Fruit fly (Drosophila melanogaster): ENCODE data around the gene chinmo.
A peak's percentile ranks its signal among the peaks of the same experiment; 100 is the strongest.

Gene chinmo

dm6 chr2L:1655858-1656257, 4.8 kb downstream of the chinmo start (continued):
- TF ChIP-seq insv (GFP tag; optimal IDR thresholded peaks at IDR 0.05) (no peak), Atf6 (GFP tag; IDR thresholded peaks at IDR 0.05) (peak; percentile 66; the same call in 1 of the 2 replicates), toy (GFP tag; IDR thresholded peaks at IDR 0.05) (no peak), CG18262 (tag; optimal IDR thresholded peaks at IDR 0.05) (no peak), Atf-2 (GFP tag; optimal IDR thresholded peaks at IDR 0.05) (no peak), ranshi (GFP tag; IDR thresholded peaks at IDR 0.05) (peak; percentile 59; the same call in 1 of the 2 replicates), knrl (GFP tag; IDR thresholded peaks at IDR 0.05; ENCODE audit: partially characterized antibody) (no peak), bigmax (GFP tag; optimal IDR thresholded peaks at IDR 0.05) (no peak), NC2β (GFP tag; optimal IDR thresholded peaks at IDR 0.05) (no peak), lmd (GFP tag; IDR thresholded peaks at IDR 0.05) (peak; percentile 53), ato (GFP tag; IDR thresholded peaks at IDR 0.05; ENCODE audit: partially characterized antibody) (no peak), CG9437 (GFP tag; optimal IDR thresholded peaks at IDR 0.05) (no peak), CG17802 (tag; optimal IDR thresholded peaks at IDR 0.05) (no peak), otp (GFP tag; IDR thresholded peaks at IDR 0.05) (no peak), CG6175 (GFP tag; IDR thresholded peaks at IDR 0.05) (no peak), CG1792 (GFP tag; optimal IDR thresholded peaks at IDR 0.05) (no peak), chm (GFP tag; IDR thresholded peaks at IDR 0.05) (peak; percentile 50; the same call in 1 of the 2 replicates), Asciz (GFP tag; optimal IDR thresholded peaks at IDR 0.05) (no peak), mam (GFP tag; optimal IDR thresholded peaks at IDR 0.05) (no peak), CG6254 (GFP tag; optimal IDR thresholded peaks at IDR 0.05) (no peak), Gsc (GFP tag; IDR thresholded peaks at IDR 0.05) (no peak), pfk (GFP tag; optimal IDR thresholded peaks at IDR 0.05) (no peak), Hand (GFP tag; optimal IDR thresholded peaks at IDR 0.05) (no peak), seq (GFP tag; IDR thresholded peaks at IDR 0.05) (0 out of 2 replicates have a peak, but pooled peaks have one; percentile 21), Optix (GFP tag; IDR thresholded peaks at IDR 0.05) (no peak), phol (tag; optimal IDR thresholded peaks at IDR 0.05) (peak; percentile 20), sens (GFP tag) (peak; percentile 58), Elba2 (GFP tag; optimal IDR thresholded peaks at IDR 0.05) (no peak), Hmr (GFP tag; optimal IDR thresholded peaks at IDR 0.05) (no peak), dpn (GFP tag; optimal IDR thresholded peaks at IDR 0.05) (peak; percentile 2 to 16), stc (GFP tag; IDR thresholded peaks at IDR 0.05) (no peak), CG11085 (GFP tag; IDR thresholded peaks at IDR 0.05) (no peak), abd-A (tag; optimal IDR thresholded peaks at IDR 0.05) (no peak), sqz (GFP tag; optimal IDR thresholded peaks at IDR 0.05) (no peak), Vsx1 (GFP tag; optimal IDR thresholded peaks at IDR 0.05) (no peak), sug (tag; optimal IDR thresholded peaks at IDR 0.05) (no peak), lab (GFP tag; optimal IDR thresholded peaks at IDR 0.05) (peak; percentile 26), tap (tag; optimal IDR thresholded peaks at IDR 0.05) (no peak), Dfd (GFP tag; optimal IDR thresholded peaks at IDR 0.05) (no peak), CG6654 (GFP tag; optimal IDR thresholded peaks at IDR 0.05) (no peak), CG15011 (GFP tag; optimal IDR thresholded peaks at IDR 0.05) (no peak), chn (GFP tag; optimal IDR thresholded peaks at IDR 0.05) (no peak), shn (GFP tag; optimal IDR thresholded peaks at IDR 0.05) (no peak), CG9609 (GFP tag; optimal IDR thresholded peaks at IDR 0.05) (no peak), amos (GFP tag; IDR thresholded peaks at IDR 0.05; ENCODE audit: partially characterized antibody) (no peak), Dip2 (GFP tag; IDR thresholded peaks at IDR 0.05) (no peak), HLH54F (GFP tag; optimal IDR thresholded peaks at IDR 0.05) (no peak), Tbp (GFP tag; optimal IDR thresholded peaks at IDR 0.05) (no peak), ken (GFP tag; IDR thresholded peaks at IDR 0.05) (peak; percentile 37; the same call in 1 of the 3 replicates), CG7357 (GFP tag; IDR thresholded peaks at IDR 0.05) (no peak), Pdp1 (GFP tag; optimal IDR thresholded peaks at IDR 0.05) (peak in 1 of 2 experiments; percentile 5), CG3838 (GFP tag; optimal IDR thresholded peaks at IDR 0.05) (no peak)
